Fruit fly (Drosophila melanogaster): ENCODE data around the gene IKKbeta.
A peak's percentile ranks its signal among the peaks of the same experiment; 100 is the strongest.

Gene IKKbeta

DNA sequence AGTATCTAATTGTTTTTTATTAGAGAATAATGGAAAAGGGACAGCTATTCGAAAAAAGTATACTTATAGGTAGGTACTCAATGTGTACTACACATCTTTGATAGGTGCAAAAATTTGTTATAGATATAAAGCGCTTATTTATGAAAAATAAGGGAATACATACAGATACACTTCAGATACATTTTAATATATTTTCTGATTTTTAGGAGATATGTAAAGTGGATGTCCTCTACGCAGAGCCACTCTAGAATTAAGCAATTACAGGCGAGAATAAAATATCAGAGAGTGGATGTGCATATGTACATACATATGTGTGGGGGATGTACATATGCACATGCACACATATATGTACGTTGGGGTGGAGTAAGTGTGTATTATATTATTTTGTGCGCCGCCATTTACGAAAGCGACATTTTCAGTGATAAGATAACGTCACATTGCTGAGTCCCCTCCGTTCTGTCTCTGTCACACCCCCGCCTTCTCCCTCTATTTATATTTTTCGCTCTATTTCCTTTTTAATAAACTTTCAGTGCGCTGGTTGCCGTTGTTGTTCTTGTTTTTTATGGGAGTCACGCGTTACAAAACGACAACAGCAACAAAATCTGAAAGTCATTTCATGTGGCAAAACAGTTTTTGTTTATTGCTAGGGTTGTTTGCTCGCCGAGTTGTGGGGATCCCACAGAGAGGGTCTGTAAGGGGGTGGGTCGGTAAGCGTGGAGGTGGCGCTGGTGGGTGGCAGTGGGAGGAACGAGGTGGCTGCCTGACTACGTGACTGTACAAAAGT lies 44.3 kb downstream of the IKKbeta start (continued):
- TF ChIP-seq cyc (GFP tag; optimal IDR thresholded peaks at IDR 0.05) = no peak
- TF ChIP-seq ss (GFP tag; optimal IDR thresholded peaks at IDR 0.05) = peak in 1 of 2 experiments; percentile 6
- TF ChIP-seq CG3032 (tag; optimal IDR thresholded peaks at IDR 0.05) = no peak
- peak; percentile 22; the same call in 1 of the 3 replicates for TF ChIP-seq CG6163 (GFP tag; IDR thresholded peaks at IDR 0.05)
- TF ChIP-seq Blimp-1 (GFP tag; optimal IDR thresholded peaks at IDR 0.05) = no peak
- peak; percentile 58 for TF ChIP-seq Eip78C (GFP tag)
- no peak for TF ChIP-seq CG10631 (GFP tag; optimal IDR thresholded peaks at IDR 0.05)
- TF ChIP-seq OdsH (GFP tag; optimal IDR thresholded peaks at IDR 0.05) = no peak

DNA sequence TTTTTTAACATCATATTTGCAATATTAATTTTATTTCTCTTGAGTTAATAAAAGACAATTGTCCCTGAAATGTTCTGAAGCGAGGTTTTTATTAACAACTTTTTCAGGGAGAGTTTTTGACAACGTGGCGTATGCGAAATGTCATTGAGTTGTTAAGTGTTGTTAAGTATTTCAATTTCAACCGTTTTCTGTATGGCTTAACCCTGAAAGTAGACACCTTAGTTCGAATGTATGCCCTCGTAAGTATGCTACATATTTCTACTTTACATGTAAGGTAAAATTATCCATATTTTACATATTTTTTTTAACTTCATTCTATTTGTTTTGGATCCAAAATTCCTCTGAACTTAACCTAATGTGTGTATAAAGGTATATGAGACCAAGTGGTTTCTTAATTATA lies 45.2 kb downstream of the IKKbeta start:
- peak; percentile 78 for TF ChIP-seq Eip78C (GFP tag)
- peak; percentile 0 for TF ChIP-seq CG3032 (tag; optimal IDR thresholded peaks at IDR 0.05)
- peak; percentile 25 for TF ChIP-seq esn (GFP tag; optimal IDR thresholded peaks at IDR 0.05)
- TF ChIP-seq CG31627 (GFP tag; optimal IDR thresholded peaks at IDR 0.05) = no peak
- no peak for TF ChIP-seq dac (GFP tag; optimal IDR thresholded peaks at IDR 0.05)
- TF ChIP-seq vri (GFP tag; optimal IDR thresholded peaks at IDR 0.05) = peak; percentile 3
- peak; percentile 84 for TF ChIP-seq fkh (GFP tag; optimal IDR thresholded peaks at IDR 0.05)
- TF ChIP-seq svp (GFP tag) = peak; percentile 22
- no peak for TF ChIP-seq CG4318 (GFP tag; optimal IDR thresholded peaks at IDR 0.05)
- no peak for TF ChIP-seq fd85E (GFP tag; optimal IDR thresholded peaks at IDR 0.05)
- peak; percentile 63 for TF ChIP-seq achi (GFP tag; optimal IDR thresholded peaks at IDR 0.05)

DNA sequence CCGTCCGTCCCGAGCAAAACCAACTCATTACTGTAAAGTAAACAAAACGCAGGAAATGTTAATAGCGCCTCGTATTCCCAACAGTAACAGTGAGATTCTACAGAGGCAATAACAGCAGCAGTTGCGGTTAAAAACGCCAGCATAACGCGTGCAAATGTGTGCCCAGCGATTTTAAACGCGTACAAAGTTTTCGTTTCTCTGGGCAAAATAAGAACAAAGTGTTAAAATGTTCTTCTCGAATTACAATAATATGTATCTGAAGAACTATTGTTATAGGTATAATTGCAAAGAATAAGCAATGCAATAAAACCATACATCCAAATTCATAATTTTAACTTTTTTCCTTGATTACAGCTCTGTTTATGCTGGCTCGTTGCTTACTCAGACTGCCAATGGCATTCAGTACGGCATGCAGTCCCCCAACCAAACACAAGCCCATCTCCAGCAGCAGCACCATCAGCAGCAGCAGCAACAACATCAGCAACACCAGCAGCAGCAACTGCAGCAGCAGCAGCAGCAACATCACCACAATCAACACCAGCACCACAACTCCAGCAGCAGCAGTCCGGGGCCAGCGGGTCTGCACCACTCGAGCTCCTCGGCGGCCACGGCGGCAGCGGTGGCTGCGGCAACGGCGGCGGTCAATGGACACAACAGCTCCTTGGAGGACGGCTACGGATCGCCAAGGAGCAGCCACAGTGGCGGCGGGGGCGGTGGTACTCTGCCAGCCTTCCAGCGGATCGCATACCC lies 50.1 kb downstream of the IKKbeta start:
- no peak for TF ChIP-seq eg (GFP tag; IDR thresholded peaks at IDR 0.05)
- TF ChIP-seq Hr4 (GFP tag; optimal IDR thresholded peaks at IDR 0.05) = no peak
- TF ChIP-seq achi (GFP tag; optimal IDR thresholded peaks at IDR 0.05) = no peak
- no peak for TF ChIP-seq svp (GFP tag)
- TF ChIP-seq Eip93F (GFP tag; optimal IDR thresholded peaks at IDR 0.05) = no peak
- TF ChIP-seq CG6808 (GFP tag; optimal IDR thresholded peaks at IDR 0.05) = no peak
- no peak for TF ChIP-seq CG6163 (GFP tag; IDR thresholded peaks at IDR 0.05)
